Worm (Caenorhabditis elegans): ENCODE data around the gene srsy-1.
A peak's percentile ranks its signal among the peaks of the same experiment; 100 is the strongest.

The srsy-1 gene

ce11 chrII:5081124-5081913, 34.5 kb upstream of the srsy-1 start, which contains the start of gene dsh-2:
TSS of gene dsh-2 (minus strand) at chrII:5081174.
- TF ChIP-seq rbr-2 (tag; optimal IDR thresholded peaks at IDR 0.05) (peak; percentile 26), zag-1 (tag; optimal IDR thresholded peaks at IDR 0.05) (no peak), vab-7 (GFP tag; IDR thresholded peaks at IDR 0.05) (no peak), ces-1 (GFP tag; optimal IDR thresholded peaks at IDR 0.05) (no peak), ZK546.5 (tag; optimal IDR thresholded peaks at IDR 0.05) (no peak), dve-1 (tag; optimal IDR thresholded peaks at IDR 0.05; ENCODE audit: insufficient read depth) (peak; percentile 70), zfp-2 (tag; optimal IDR thresholded peaks at IDR 0.05) (no peak), nhr-6 (tag; optimal IDR thresholded peaks at IDR 0.05) (peak; percentile 57), pha-4 (GFP tag; IDR thresholded peaks at IDR 0.05) (no peak), pha-4 (tag; optimal IDR thresholded peaks at IDR 0.05) (peak; percentile 43), hlh-11 (tag; optimal IDR thresholded peaks at IDR 0.05) (peak; percentile 55), lin-13 (GFP tag; optimal IDR thresholded peaks at IDR 0.05) (peak; percentile 34), lin-38 (GFP tag; IDR thresholded peaks at IDR 0.05) (peak; percentile 55), R02D3.7 (tag; optimal IDR thresholded peaks at IDR 0.05) (no peak), unc-130 (GFP tag; optimal IDR thresholded peaks at IDR 0.05) (peak; percentile 27), duxl-1 (tag; optimal IDR thresholded peaks at IDR 0.05; ENCODE audit: poor library complexity) (peak; percentile 45), F44E2.7 (GFP tag; IDR thresholded peaks at IDR 0.05) (no peak), nhr-41 (GFP tag; IDR thresholded peaks at IDR 0.05) (peak; percentile 27; the same call in 1 of the 2 replicates), dmd-8 (GFP tag; IDR thresholded peaks at IDR 0.05) (no peak), ceh-28 (tag; optimal IDR thresholded peaks at IDR 0.05) (peak; percentile 25), dmd-6 (GFP tag; IDR thresholded peaks at IDR 0.05) (peak; percentile 13; the same call in 1 of the 2 replicates), ceh-20 (GFP tag; IDR thresholded peaks at IDR 0.05) (no peak), pqm-1 (tag; optimal IDR thresholded peaks at IDR 0.05) (no peak), mep-1 (tag; optimal IDR thresholded peaks at IDR 0.05) (no peak), mxl-3 (GFP tag; optimal IDR thresholded peaks at IDR 0.05) (peak; percentile 64), unc-62 (GFP tag; optimal IDR thresholded peaks at IDR 0.05 in 1 of 2) (peak in 1 of 2 experiments; percentile 92), unc-62 (tag; optimal IDR thresholded peaks at IDR 0.05) (no peak), ceh-44 (GFP tag; IDR thresholded peaks at IDR 0.05) (no peak), mes-2 (tag; optimal IDR thresholded peaks at IDR 0.05; ENCODE audit: poor library complexity, severe bottlenecking) (peak; percentile 85), mxl-2 (GFP tag; conservative IDR thresholded peaks at IDR 0.05) (no peak), daf-16 (GFP tag; optimal IDR thresholded peaks at IDR 0.05) (no peak), daf-16 (tag; optimal IDR thresholded peaks at IDR 0.05) (peak; percentile 50), tag-97 (GFP tag; IDR thresholded peaks at IDR 0.05) (no peak), nhr-28 (tag; optimal IDR thresholded peaks at IDR 0.05) (peak; percentile 42), Y48G9A.11 (GFP tag; IDR thresholded peaks at IDR 0.05) (no peak), hlh-30 (tag; optimal IDR thresholded peaks at IDR 0.05; ENCODE audit: insufficient read depth) (peak; percentile 84), aha-1 (tag) (peak; percentile 27), dpl-1 (GFP tag; optimal IDR thresholded peaks at IDR 0.05) (peak; percentile 77), ctbp-1 (GFP tag; IDR thresholded peaks at IDR 0.05) (no peak), nhr-11 (tag; optimal IDR thresholded peaks at IDR 0.05) (no peak), lsy-2 (tag; optimal IDR thresholded peaks at IDR 0.05) (peak in 1 of 2 experiments; percentile 73), mdl-1 (tag; optimal IDR thresholded peaks at IDR 0.05) (peak in 1 of 2 experiments; percentile 30), nhr-42 (GFP tag; IDR thresholded peaks at IDR 0.05) (no peak)
